Worm (Caenorhabditis elegans) whole organism, L4/young adult: Measurements from ENCODE around the gene cdh-4.

Experiments used
- dao-5 ChIP-seq: sonication (generic microtip); optimal IDR thresholded peaks from 2 replicates; lab custom pipeline; 2016; ENCODE audit warnings: missing genotype, missing genetic modification characterization, moderate library complexity, missing compliant biosample characterization
- him-1 ChIP-seq: sonication (generic microtip); optimal IDR thresholded peaks from 2 replicates; lab custom pipeline; 2016; ENCODE audit warnings: missing genotype, missing genetic modification reagents, missing genetic modification characterization, missing compliant biosample characterization

ce11 chrIII:4544959-4545358 lies 24.8 kb downstream of the cdh-4 start, which contains the start of gene M88.3:
- TF ChIP-seq dao-5 (tag; lab: Kevin White, UChicago) (no peak), him-1 (no peak)
